Fruit fly (Drosophila melanogaster): Measurements from ENCODE around the gene CG7115.

DNA sequence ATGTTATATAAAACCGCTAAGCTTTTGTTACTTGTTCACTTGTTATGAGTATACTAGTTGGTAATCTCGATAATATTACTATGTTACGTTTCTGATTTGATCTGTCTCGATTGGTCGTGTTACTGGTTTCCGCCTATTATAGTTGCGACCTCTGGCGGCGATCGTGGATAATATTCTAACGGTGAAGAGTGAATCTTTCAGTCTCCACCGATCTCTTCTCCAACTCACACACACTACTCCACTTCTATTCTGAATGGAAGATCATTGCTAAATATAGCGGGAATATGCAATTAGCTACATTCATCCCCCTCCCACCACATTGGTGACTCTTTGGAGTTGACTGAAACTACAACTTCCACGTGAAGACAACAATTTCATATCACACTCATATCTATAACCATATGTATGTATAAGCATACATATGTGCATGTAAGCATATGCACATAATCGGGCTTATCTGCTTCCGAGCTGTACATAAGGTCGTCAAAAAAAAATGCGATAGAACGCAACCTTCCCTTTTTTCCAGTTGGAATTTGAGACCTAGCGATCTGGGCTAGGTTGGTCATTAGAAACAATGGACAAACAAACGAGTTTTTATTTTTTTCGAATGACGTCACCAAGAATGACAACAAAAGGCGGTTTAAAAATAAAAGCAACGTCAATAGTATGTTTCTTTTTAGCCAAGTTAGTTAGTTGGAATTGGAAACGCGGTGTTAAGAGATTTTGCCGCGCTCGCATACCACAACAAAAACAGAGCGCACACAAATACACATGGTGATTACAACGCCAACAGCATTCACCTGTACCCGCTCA is 11.9 kb upstream of the CG7115 start:
- TF ChIP-seq CG8478 (optimal IDR thresholded peaks at IDR 0.05), result no peak
- TF ChIP-seq psq (optimal IDR thresholded peaks at IDR 0.05), result no peak
- TF ChIP-seq pan (optimal IDR thresholded peaks at IDR 0.05), result no peak
- no peak for TF ChIP-seq Dll (optimal IDR thresholded peaks at IDR 0.05)
- TF ChIP-seq usp (GFP tag; optimal IDR thresholded peaks at IDR 0.05), result no peak
- no peak for TF ChIP-seq EcR (GFP tag; optimal IDR thresholded peaks at IDR 0.05)
